Fruit fly (Drosophila melanogaster) whole organism, embryonic: ENCODE measurements around the gene drpr.

Experiments
- Blimp-1 ChIP-seq: fragments of 200-800 bp; sonication (Bioruptor generic); optimal IDR thresholded peaks from 3 replicates; lab custom pipeline; 2018; ENCODE audit warnings: missing biosample characterization, missing genetic modification characterization, mild to moderate bottlenecking, moderate library complexity, missing genetic modification reagents
- ash1 ChIP-seq: fragments of 200-800 bp; sonication (Bioruptor generic); optimal IDR thresholded peaks from 2 replicates; lab custom pipeline; 2018; ENCODE audit warnings: missing biosample characterization, mild to moderate bottlenecking, missing genetic modification characterization
- otp ChIP-seq: fragments of 200-800 bp; sonication (Bioruptor generic); IDR thresholded peaks from 3 replicates; pipeline ENCODE4, ENCODE4 v1.3.6; 2022; ENCODE audit warnings: missing biosample characterization, missing genetic modification characterization

dm6 chr3L:1710562-1710961 lies 20.3 kb downstream of the drpr start:
- TF ChIP-seq ash1 (GFP tag; lab: Kevin White, UChicago) (no peak), Blimp-1 (GFP tag; lab: Kevin White, UChicago) (no peak), otp (GFP tag; lab: Robert Waterston, UW) (no peak)
